Worm (Caenorhabditis elegans): ENCODE data around the gene cit-1.2.

DNA sequence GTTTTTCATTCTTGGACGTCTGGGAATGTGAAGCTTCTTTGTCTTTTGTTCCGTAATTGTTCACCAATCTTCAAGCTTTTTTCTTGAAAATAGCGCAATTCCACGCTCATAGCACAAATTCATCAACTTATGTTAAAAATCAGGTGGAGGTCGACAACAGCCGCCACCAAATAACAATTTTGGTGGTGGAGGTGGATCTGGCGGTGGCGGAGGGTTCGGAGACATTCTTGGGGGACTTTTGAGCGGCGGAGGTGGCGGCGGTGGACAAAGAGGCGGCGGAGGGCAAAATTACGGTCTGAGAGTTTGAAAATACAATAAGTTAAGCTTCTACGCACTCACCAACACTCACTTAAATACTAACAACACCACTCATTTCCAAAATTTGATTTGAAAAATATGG lies 28.6 kb upstream of the cit-1.2 start:
- TF ChIP-seq klf-2 (GFP tag; conservative IDR thresholded peaks at IDR 0.05): no peak
- no peak for TF ChIP-seq cog-1 (tag; optimal IDR thresholded peaks at IDR 0.05)
- TF ChIP-seq ztf-23 (GFP tag; IDR thresholded peaks at IDR 0.05): no peak
- TF ChIP-seq med-1 (GFP tag; optimal IDR thresholded peaks at IDR 0.05; ENCODE audit: insufficient read depth): no peak
- no peak for TF ChIP-seq flt-1 (GFP tag; IDR thresholded peaks at IDR 0.05)
- no peak for TF ChIP-seq T22C8.4 (GFP tag; IDR thresholded peaks at IDR 0.05)
- no peak for TF ChIP-seq ztf-29 (GFP tag; IDR thresholded peaks at IDR 0.05)
- no peak for TF ChIP-seq ref-1 (GFP tag; conservative IDR thresholded peaks at IDR 0.05)
- TF ChIP-seq tab-1 (GFP tag; IDR thresholded peaks at IDR 0.05): no peak

Data from whole organism, midembryonic.